Worm (Caenorhabditis elegans): ENCODE results near the gene F28C10.3.
A peak's percentile ranks its signal among the peaks of the same experiment; 100 is the strongest.

The F28C10.3 gene

ce11 chrX:489635-490105, 46.0 kb downstream of the F28C10.3 start, which contains the start of gene egl-17 (continued):
- no peak for TF ChIP-seq dpl-1 (GFP tag; optimal IDR thresholded peaks at IDR 0.05)
- peak; percentile 80 for TF ChIP-seq somi-1 (GFP tag; optimal IDR thresholded peaks at IDR 0.05)
- peak; percentile 86 for TF ChIP-seq hmg-1.2 (GFP tag; IDR thresholded peaks at IDR 0.05)
- TF ChIP-seq Y53G8AR.9 (GFP tag; conservative IDR thresholded peaks at IDR 0.05) = peak; percentile 83
- TF ChIP-seq Y67H2A.10 (GFP tag; conservative IDR thresholded peaks at IDR 0.05) = no peak; the same call in 1 of the 2 replicates
- no peak for TF ChIP-seq Y79H2A.3 (GFP tag; conservative IDR thresholded peaks at IDR 0.05)
- peak; percentile 67; the same call in 1 of the 2 replicates for TF ChIP-seq ceh-100 (GFP tag; IDR thresholded peaks at IDR 0.05)
- TF ChIP-seq egrh-3 (GFP tag; IDR thresholded peaks at IDR 0.05) = no peak
- TF ChIP-seq aptf-3 (GFP tag; IDR thresholded peaks at IDR 0.05) = peak; percentile 89
- peak; percentile 58 for TF ChIP-seq unc-130 (GFP tag; optimal IDR thresholded peaks at IDR 0.05)
- TF ChIP-seq let-526 (GFP tag; IDR thresholded peaks at IDR 0.05) = 0 out of 2 replicates have a peak, but pooled peaks have one; percentile 15
- TF ChIP-seq dpff-1 (tag; optimal IDR thresholded peaks at IDR 0.05) = no peak
- peak; percentile 75 for TF ChIP-seq gei-17 (GFP tag; optimal IDR thresholded peaks at IDR 0.05)
- TF ChIP-seq Y53F4B.3 (GFP tag; IDR thresholded peaks at IDR 0.05) = peak; percentile 65; the same call in 1 of the 2 replicates
- peak; percentile 64; the same call in 1 of the 2 replicates for TF ChIP-seq C17E4.6 (GFP tag; IDR thresholded peaks at IDR 0.05)
- peak; percentile 87 for TF ChIP-seq athp-1 (tag; optimal IDR thresholded peaks at IDR 0.05)
- TF ChIP-seq dox-1 (GFP tag; IDR thresholded peaks at IDR 0.05) = peak; percentile 90
- peak; percentile 66 for TF ChIP-seq tbx-9 (tag; optimal IDR thresholded peaks at IDR 0.05; ENCODE audit: borderline replicate concordance)
- TF ChIP-seq lin-35 (GFP tag; optimal IDR thresholded peaks at IDR 0.05) = peak in 1 of 3 experiments; percentile 79
- TF ChIP-seq bed-1 (GFP tag; IDR thresholded peaks at IDR 0.05) = 0 out of 2 replicates have a peak, but pooled peaks have one; percentile 83
- TF ChIP-seq B0019.2 (GFP tag; conservative IDR thresholded peaks at IDR 0.05) = peak; percentile 55; the same call in 1 of the 2 replicates
- peak; percentile 59; the same call in 1 of the 2 replicates for TF ChIP-seq nhr-120 (GFP tag; IDR thresholded peaks at IDR 0.05)
- TF ChIP-seq B0035.1 (tag; optimal IDR thresholded peaks at IDR 0.05) = peak; percentile 86
- no peak for TF ChIP-seq xnd-1 (tag; optimal IDR thresholded peaks at IDR 0.05)
- TF ChIP-seq akir-1 (GFP tag; optimal IDR thresholded peaks at IDR 0.05) = no peak
- TF ChIP-seq lin-26 (GFP tag; IDR thresholded peaks at IDR 0.05) = peak; percentile 94
- TF ChIP-seq nhr-27 (tag; optimal IDR thresholded peaks at IDR 0.05) = peak; percentile 90
- TF ChIP-seq F55B11.4 (tag; optimal IDR thresholded peaks at IDR 0.05; ENCODE audit: borderline replicate concordance, insufficient read depth) = no peak
- TF ChIP-seq chd-7 (tag; optimal IDR thresholded peaks at IDR 0.05) = peak; percentile 85
- TF ChIP-seq ztf-22 (GFP tag; optimal IDR thresholded peaks at IDR 0.05) = peak; percentile 52
- TF ChIP-seq nhr-90 (tag; optimal IDR thresholded peaks at IDR 0.05) = peak; percentile 96
- TF ChIP-seq madf-3 (GFP tag; IDR thresholded peaks at IDR 0.05) = no peak
- peak; percentile 87 for TF ChIP-seq rcor-1 (GFP tag; IDR thresholded peaks at IDR 0.05)
- no peak for TF ChIP-seq efl-1 (GFP tag; optimal IDR thresholded peaks at IDR 0.05)
- peak; percentile 91 for TF ChIP-seq snpc-1.3 (tag; optimal IDR thresholded peaks at IDR 0.05; ENCODE audit: insufficient read depth)
- TF ChIP-seq ztf-6 (GFP tag; IDR thresholded peaks at IDR 0.05) = peak; percentile 74; the same call in 1 of the 2 replicates
- peak; percentile 75 for TF ChIP-seq ets-4 (GFP tag; optimal IDR thresholded peaks at IDR 0.05)
- TF ChIP-seq ama-1 (optimal IDR thresholded peaks at IDR 0.05) = no peak
- peak; percentile 92 to 96 for TF ChIP-seq ama-1 (GFP tag; optimal IDR thresholded peaks at IDR 0.05)
- peak; percentile 68 for TF ChIP-seq lir-1 (GFP tag; conservative IDR thresholded peaks at IDR 0.05)
- TF ChIP-seq F37B4.10 (GFP tag; IDR thresholded peaks at IDR 0.05) = no peak
- peak; percentile 78 for TF ChIP-seq sptf-2 (GFP tag; optimal IDR thresholded peaks at IDR 0.05)
- TF ChIP-seq ZK185.1 (tag; optimal IDR thresholded peaks at IDR 0.05; ENCODE audit: poor library complexity, severe bottlenecking) = peak; percentile 84
- peak; percentile 62 for TF ChIP-seq nhr-179 (tag; optimal IDR thresholded peaks at IDR 0.05)
- TF ChIP-seq rpc-1 (optimal IDR thresholded peaks at IDR 0.05) = peak; percentile 98
- TF ChIP-seq rpc-1 (tag; optimal IDR thresholded peaks at IDR 0.05) = peak; percentile 99
- TF ChIP-seq sea-2 (GFP tag; IDR thresholded peaks at IDR 0.05) = no peak
- peak; percentile 87 for TF ChIP-seq ztf-28 (GFP tag; IDR thresholded peaks at IDR 0.05)
- TF ChIP-seq F33H1.4 (GFP tag; IDR thresholded peaks at IDR 0.05) = 0 out of 2 replicates have a peak, but pooled peaks have one; percentile 11

All from whole organism, young adult.